Fruit fly (Drosophila melanogaster) whole organism, embryonic: ENCODE data around the gene CG42828.

Source experiments
- ATbp ChIP-seq: fragments of 200-800 bp; sonication (Bioruptor generic); optimal IDR thresholded peaks from 2 replicates; lab custom pipeline; 2017; ENCODE audit warnings: missing biosample characterization, mild to moderate bottlenecking, missing genetic modification characterization, missing genetic modification reagents
- CG14667 ChIP-seq: fragments of 200-800 bp; sonication (Bioruptor generic); IDR thresholded peaks from 2 replicates; pipeline ENCODE4 v1.3.6; 2022; ENCODE audit warnings: missing biosample characterization, missing genetic modification characterization
- CG4820 ChIP-seq: fragments of 200-800 bp; sonication (Bioruptor generic); optimal IDR thresholded peaks from 3 replicates; lab custom pipeline; 2016; ENCODE audit warnings: missing biosample characterization, missing genetic modification characterization
- CG6254 ChIP-seq: fragments of 200-800 bp; sonication (Bioruptor generic); optimal IDR thresholded peaks from 3 replicates; lab custom pipeline; 2017; ENCODE audit warnings: mild to moderate bottlenecking, missing biosample characterization, missing genetic modification reagents, missing genetic modification characterization
- CrebB ChIP-seq: fragments of 200-800 bp; sonication (Bioruptor generic); optimal IDR thresholded peaks from 3 replicates; lab custom pipeline; 2018; ENCODE audit warnings: missing biosample characterization, mild to moderate bottlenecking, missing genetic modification characterization
- Fer1 ChIP-seq: fragments of 200-800 bp; sonication (Bioruptor generic); optimal IDR thresholded peaks from 2 replicates; lab custom pipeline; 2017; ENCODE audit warnings: missing biosample characterization, mild to moderate bottlenecking, missing genetic modification characterization
- eve ChIP-seq, 2 experiments: fragments of >200 bp; optimal IDR thresholded peaks; 2 replicates each; lab custom pipeline; 2017; ENCODE audit warnings: missing biosample characterization in 2 of 2, missing genetic modification characterization in 2 of 2
- her ChIP-seq: fragments of 200-800 bp; sonication (Bioruptor generic); optimal IDR thresholded peaks from 2 replicates; lab custom pipeline; 2016; ENCODE audit warnings: missing biosample characterization, missing genetic modification characterization
- jumu ChIP-seq: fragments of 200-800 bp; sonication (Bioruptor generic); optimal IDR thresholded peaks from 3 replicates; lab custom pipeline; 2016; ENCODE audit warnings: missing biosample characterization, missing genetic modification characterization
- nerfin-2 ChIP-seq: fragments of 200-800 bp; sonication (Bioruptor generic); IDR thresholded peaks from 2 replicates; pipeline ENCODE4 v1.3.6; 2022; ENCODE audit warnings: missing biosample characterization, missing genetic modification characterization; ENCODE audit not compliant: partially characterized antibody
- org-1 ChIP-seq: fragments of 200-800 bp; sonication (Bioruptor generic); optimal IDR thresholded peaks from 2 replicates; lab custom pipeline; 2017; ENCODE audit warnings: missing biosample characterization, missing genetic modification characterization
- rib ChIP-seq: fragments of 200-800 bp; sonication (Bioruptor generic); IDR thresholded peaks from 2 replicates; pipeline ENCODE4 v1.3.6; 2022; ENCODE audit warnings: missing biosample characterization, missing genetic modification characterization
- row ChIP-seq: fragments of 200-800 bp; sonication (Bioruptor generic); IDR thresholded peaks from 3 replicates; pipeline ENCODE4 v1.3.6; 2022; ENCODE audit warnings: missing biosample characterization, missing genetic modification characterization

dm6 chr3R:23363515-23364124 lies 9.9 kb upstream of the CG42828 start, which contains the start of gene CG4408:
- peak; percentile 70 for TF ChIP-seq row (GFP tag; lab: Robert Waterston, UW)
- no peak for TF ChIP-seq CG14667 (GFP tag; lab: Robert Waterston, UW)
- TF ChIP-seq jumu: no peak
- no peak for TF ChIP-seq nerfin-2 (GFP tag; lab: Robert Waterston, UW)
- no peak for TF ChIP-seq CG4820 (GFP tag; lab: Kevin White, UChicago)
- TF ChIP-seq Fer1 (GFP tag; lab: Kevin White, UChicago): no peak
- TF ChIP-seq CrebB (tag; lab: Kevin White, UChicago): no peak
- TF ChIP-seq her (GFP tag; lab: Kevin White, UChicago): no peak
- TF ChIP-seq ATbp (GFP tag; lab: Kevin White, UChicago): no peak
- no peak for TF ChIP-seq rib (GFP tag; lab: Robert Waterston, UW)
- no peak for TF ChIP-seq org-1 (GFP tag; lab: Kevin White, UChicago)
- TF ChIP-seq CG6254 (GFP tag; lab: Kevin White, UChicago): no peak
- TF ChIP-seq eve (GFP tag; optimal IDR thresholded peaks at IDR 0.05; lab: Kevin White, UChicago): no peak
